Fruit fly (Drosophila melanogaster) whole organism, pupa: ENCODE measurements around the gene Cals.

Source experiments
- CG10348 ChIP-seq: fragments of 200-800 bp; sonication (Bioruptor generic); IDR thresholded peaks from 2 replicates; pipeline ENCODE4 v1.3.6; 2022; ENCODE audit warnings: missing biosample characterization, missing genetic modification characterization
- CG12605 ChIP-seq: fragments of 200-800 bp; sonication (Bioruptor generic); IDR thresholded peaks from 2 replicates; pipeline ENCODE4 v1.3.6; 2022; ENCODE audit warnings: missing biosample characterization, missing genetic modification characterization
- CG13204 ChIP-seq: fragments of 200-800 bp; sonication (Bioruptor generic); optimal IDR thresholded peaks from 2 replicates; lab custom pipeline; 2018; ENCODE audit warnings: missing biosample characterization, mild to moderate bottlenecking, missing genetic modification characterization, moderate library complexity
- CG14655 ChIP-seq: fragments of 200-800 bp; sonication (Bioruptor generic); optimal IDR thresholded peaks from 3 replicates; lab custom pipeline; 2017; ENCODE audit warnings: mild to moderate bottlenecking, missing biosample characterization, missing genetic modification reagents, missing genetic modification characterization
- CG15710 ChIP-seq: fragments of 200-800 bp; sonication (Bioruptor generic); optimal IDR thresholded peaks from 2 replicates; lab custom pipeline; 2018; ENCODE audit warnings: missing biosample characterization, mild to moderate bottlenecking, missing genetic modification characterization, moderate library complexity
- CG17806 ChIP-seq: fragments of 200-800 bp; sonication (Bioruptor generic); optimal IDR thresholded peaks from 2 replicates; lab custom pipeline; 2018; ENCODE audit warnings: missing biosample characterization, mild to moderate bottlenecking, missing genetic modification characterization, moderate library complexity
- CG32121 ChIP-seq: fragments of 200-800 bp; sonication (Bioruptor generic); IDR thresholded peaks from 2 replicates; pipeline ENCODE4 v1.3.6; 2022; ENCODE audit warnings: missing biosample characterization, missing genetic modification characterization
- CG34367 ChIP-seq: fragments of 200-800 bp; sonication (Bioruptor generic); optimal IDR thresholded peaks from 2 replicates; lab custom pipeline; 2018; ENCODE audit warnings: missing biosample characterization, mild to moderate bottlenecking, missing genetic modification characterization
- CG4496 ChIP-seq: fragments of 200-800 bp; sonication (Bioruptor generic); IDR thresholded peaks from 3 replicates; pipeline ENCODE4 v1.3.6; 2022; ENCODE audit warnings: missing biosample characterization, missing genetic modification characterization
- CG8159 ChIP-seq: fragments of 200-800 bp; sonication (Bioruptor generic); optimal IDR thresholded peaks from 3 replicates; lab custom pipeline; 2018; ENCODE audit warnings: missing biosample characterization, mild to moderate bottlenecking, missing genetic modification characterization, moderate library complexity
- CG8301 ChIP-seq: fragments of 200-800 bp; sonication (Bioruptor generic); optimal IDR thresholded peaks from 2 replicates; lab custom pipeline; 2018; ENCODE audit warnings: missing biosample characterization, mild to moderate bottlenecking, missing genetic modification characterization
- CG9948 ChIP-seq: fragments of 200-800 bp; sonication (Bioruptor generic); optimal IDR thresholded peaks from 2 replicates; lab custom pipeline; 2018; ENCODE audit warnings: missing biosample characterization, mild to moderate bottlenecking, missing genetic modification characterization, moderate library complexity
- D1 ChIP-seq: fragments of 200-800 bp; sonication (Bioruptor generic); optimal IDR thresholded peaks from 2 replicates; lab custom pipeline; 2018; ENCODE audit warnings: missing biosample characterization, mild to moderate bottlenecking, missing genetic modification characterization, moderate library complexity
- EcR ChIP-seq: fragments of 200-800 bp; sonication (Bioruptor generic); optimal IDR thresholded peaks from 3 replicates; lab custom pipeline; 2019; ENCODE audit warnings: missing biosample characterization, missing genetic modification characterization, mild to moderate bottlenecking, moderate library complexity, missing genetic modification reagents
- Ets98B ChIP-seq: fragments of 200-800 bp; sonication (Bioruptor generic); IDR thresholded peaks from 2 replicates; pipeline ENCODE4 v1.3.6; 2022; ENCODE audit warnings: missing biosample characterization, missing genetic modification characterization
- Pif1A ChIP-seq: fragments of 200-800 bp; sonication (Bioruptor generic); optimal IDR thresholded peaks from 3 replicates; lab custom pipeline; 2016; ENCODE audit warnings: missing biosample characterization, missing genetic modification characterization
- Pif1B ChIP-seq: fragments of 200-800 bp; sonication (Bioruptor generic); optimal IDR thresholded peaks from 3 replicates; lab custom pipeline; 2016; ENCODE audit warnings: missing biosample characterization, missing genetic modification characterization
- Snoo ChIP-seq: fragments of 200-800 bp; sonication (Bioruptor generic); optimal IDR thresholded peaks from 3 replicates; lab custom pipeline; 2017; ENCODE audit warnings: missing biosample characterization, mild to moderate bottlenecking, missing genetic modification characterization, inconsistent platforms
- fd96Ca ChIP-seq: fragments of 200-800 bp; sonication (Bioruptor generic); IDR thresholded peaks from 3 replicates; pipeline ENCODE4 v1.3.6; 2022; ENCODE audit warnings: missing biosample characterization, missing genetic modification characterization
- gl ChIP-seq: fragments of 200-800 bp; sonication (Bioruptor generic); optimal IDR thresholded peaks from 2 replicates; lab custom pipeline; 2018; ENCODE audit warnings: missing biosample characterization, mild to moderate bottlenecking, missing genetic modification characterization
- rn ChIP-seq: fragments of 200-800 bp; sonication (Bioruptor generic); IDR thresholded peaks from 2 replicates; pipeline ENCODE4 v1.3.6; 2022; ENCODE audit warnings: missing biosample characterization, missing genetic modification characterization

Gene Cals

dm6 chr4:1088480-1088879 lies 34.7 kb downstream of the Cals start, which contains the start of gene sv:
Gene sv (plus strand): TSS chr4:1088798.
- TF ChIP-seq CG14655 (GFP tag; lab: Kevin White, UChicago) (no peak), CG10348 (no peak), CG12605 (GFP tag; lab: Robert Waterston, UW) (no peak), D1 (tag; lab: Kevin White, UChicago) (no peak), rn (GFP tag; lab: Robert Waterston, UW) (no peak), CG13204 (GFP tag; lab: Kevin White, UChicago) (no peak), EcR (GFP tag; lab: Kevin White, UChicago) (no peak), CG34367 (tag; lab: Kevin White, UChicago) (no peak), Ets98B (no peak), Pif1A (GFP tag; lab: Kevin White, UChicago) (no peak), CG15710 (tag; lab: Kevin White, UChicago) (no peak), CG8301 (tag; lab: Kevin White, UChicago) (no peak), CG17806 (no peak)

dm6 chr4:1084326-1085062 lies 38.7 kb downstream of the Cals start, which contains the start of gene Actbeta:
Gene Actbeta (minus strand): TSS chr4:1084796.
- TF ChIP-seq Pif1A (GFP tag; lab: Kevin White, UChicago) (no peak), CG12605 (GFP tag; lab: Robert Waterston, UW) (no peak), CG14655 (GFP tag; lab: Kevin White, UChicago) (no peak), Snoo (tag; lab: Kevin White, UChicago) (no peak), D1 (tag; lab: Kevin White, UChicago) (peak; percentile 61)

DNA sequence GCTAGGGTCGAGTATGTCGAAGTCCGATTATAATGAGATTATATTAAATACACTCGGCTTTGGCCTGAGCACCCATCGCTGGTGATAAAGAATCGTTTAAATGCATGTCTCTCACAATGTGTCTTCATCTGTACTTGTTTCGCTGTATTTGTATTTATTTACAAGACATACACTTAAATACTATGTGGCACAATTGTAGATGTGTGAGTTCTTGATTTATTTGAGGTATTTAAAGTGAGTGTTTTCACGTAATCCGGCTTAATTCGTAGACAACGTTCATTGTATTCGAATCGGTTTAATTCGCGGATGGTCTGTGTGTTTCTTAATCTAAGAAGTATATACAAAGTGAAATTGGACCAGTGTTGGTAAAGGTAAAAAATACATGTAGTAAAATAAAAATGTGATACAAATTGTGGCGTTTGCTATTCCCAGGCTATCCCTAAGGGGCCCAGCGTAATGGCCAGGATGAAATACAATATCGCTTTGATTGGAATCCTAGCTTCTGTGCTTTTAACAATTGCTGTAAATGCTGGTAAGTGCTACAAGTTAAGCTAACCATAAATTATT lies 58.4 kb downstream of the Cals start, which contains the start of gene Zyx:
Gene Zyx, minus strand, starts transcription at position 350 of the 567 bp plus-strand sequence.
- TF ChIP-seq CG12605 (GFP tag; lab: Robert Waterston, UW), result no peak
- TF ChIP-seq rn (GFP tag; lab: Robert Waterston, UW), result no peak
- TF ChIP-seq CG14655 (GFP tag; lab: Kevin White, UChicago), result no peak
- no peak for TF ChIP-seq CG8301 (tag; lab: Kevin White, UChicago)
- TF ChIP-seq D1 (tag; lab: Kevin White, UChicago), result no peak
- no peak for TF ChIP-seq gl (tag; lab: Kevin White, UChicago)
- no peak for TF ChIP-seq EcR (GFP tag; lab: Kevin White, UChicago)
- TF ChIP-seq Pif1B (GFP tag; lab: Kevin White, UChicago), result no peak
- no peak for TF ChIP-seq CG10348
- no peak for TF ChIP-seq fd96Ca (GFP tag; lab: Robert Waterston, UW)
- no peak for TF ChIP-seq Pif1A (GFP tag; lab: Kevin White, UChicago)
- TF ChIP-seq CG17806, result no peak
- TF ChIP-seq CG9948, result no peak
- TF ChIP-seq CG15710 (tag; lab: Kevin White, UChicago), result no peak
- TF ChIP-seq CG13204 (GFP tag; lab: Kevin White, UChicago), result no peak
- TF ChIP-seq Ets98B, result no peak
- no peak for TF ChIP-seq Snoo (tag; lab: Kevin White, UChicago)
- no peak for TF ChIP-seq CG34367 (tag; lab: Kevin White, UChicago)

DNA sequence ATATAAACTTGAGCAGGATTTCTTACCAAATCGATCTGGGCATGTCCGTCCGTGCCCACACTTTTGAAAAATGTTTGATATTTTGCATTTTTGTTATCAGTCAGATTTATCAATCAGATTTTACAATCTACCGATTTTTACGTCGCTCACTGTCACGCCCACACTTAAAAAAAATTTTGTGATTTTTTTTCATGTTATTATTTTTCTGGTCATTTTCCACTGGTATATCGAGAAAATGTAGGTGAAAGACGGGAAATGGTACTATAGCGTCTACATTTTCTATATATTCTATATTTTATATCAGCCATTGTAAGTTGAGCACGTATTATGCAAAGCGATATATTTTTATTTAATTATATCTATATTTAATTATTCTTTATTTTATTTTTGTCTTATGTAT lies 58.9 kb downstream of the Cals start:
- TF ChIP-seq D1 (tag; lab: Kevin White, UChicago) (no peak), gl (tag; lab: Kevin White, UChicago) (no peak), CG8159 (tag; lab: Kevin White, UChicago) (no peak), CG12605 (GFP tag; lab: Robert Waterston, UW) (no peak), fd96Ca (GFP tag; lab: Robert Waterston, UW) (no peak), CG13204 (GFP tag; lab: Kevin White, UChicago) (no peak), Ets98B (no peak), CG14655 (GFP tag; lab: Kevin White, UChicago) (no peak), CG15710 (tag; lab: Kevin White, UChicago) (no peak), Pif1A (GFP tag; lab: Kevin White, UChicago) (no peak), CG32121 (GFP tag; lab: Robert Waterston, UW) (no peak), EcR (GFP tag; lab: Kevin White, UChicago) (no peak), rn (GFP tag; lab: Robert Waterston, UW) (no peak), Pif1B (GFP tag; lab: Kevin White, UChicago) (no peak), CG17806 (no peak), CG34367 (tag; lab: Kevin White, UChicago) (no peak), CG4496 (GFP tag; lab: Robert Waterston, UW) (no peak), CG8301 (tag; lab: Kevin White, UChicago) (no peak), CG9948 (no peak)
- TF ChIP-seq, all 21 proteins: peak for 0

DNA sequence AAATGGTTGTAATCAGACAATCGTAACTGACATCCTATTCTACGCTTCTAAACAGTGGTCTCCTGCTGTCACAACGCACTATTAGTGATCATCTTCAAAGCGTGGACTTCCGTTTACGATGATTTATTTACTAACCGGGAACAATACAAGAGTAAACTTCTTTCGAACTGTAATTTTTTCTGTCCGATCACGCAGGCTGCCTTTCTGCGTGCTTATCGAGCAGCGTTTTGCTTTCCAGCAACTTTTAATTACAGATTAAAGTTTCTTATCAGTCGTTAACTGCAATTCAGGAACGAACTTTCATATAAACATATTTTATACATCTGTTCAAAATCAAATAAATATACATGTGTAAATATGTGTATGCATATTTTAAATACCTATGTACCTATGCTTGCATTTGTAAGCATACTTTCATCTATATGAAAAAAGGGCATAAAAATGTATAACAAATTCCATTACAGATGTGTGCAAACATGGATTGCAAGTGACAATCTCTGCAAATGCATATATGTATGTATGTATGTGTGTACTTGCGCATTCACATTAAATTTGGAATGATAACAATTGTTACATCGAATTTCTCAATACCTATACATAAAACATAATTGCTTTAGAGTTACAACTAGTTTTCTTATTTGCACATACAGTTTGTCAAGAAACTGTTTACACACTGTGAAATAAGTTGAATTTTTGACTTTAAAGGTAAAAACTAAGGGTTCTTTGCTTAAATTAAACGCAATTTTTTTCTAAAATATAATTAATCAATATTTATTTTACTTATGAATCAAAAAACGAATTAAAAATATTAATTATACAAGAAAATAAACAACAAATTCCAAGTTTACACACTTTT lies 60.0 kb downstream of the Cals start:
- TF ChIP-seq EcR (GFP tag; lab: Kevin White, UChicago) (no peak), CG34367 (tag; lab: Kevin White, UChicago) (no peak), CG12605 (GFP tag; lab: Robert Waterston, UW) (no peak), CG32121 (GFP tag; lab: Robert Waterston, UW) (no peak), CG15710 (tag; lab: Kevin White, UChicago) (no peak), CG17806 (no peak), CG8159 (tag; lab: Kevin White, UChicago) (no peak), D1 (tag; lab: Kevin White, UChicago) (no peak), fd96Ca (GFP tag; lab: Robert Waterston, UW) (no peak), CG4496 (GFP tag; lab: Robert Waterston, UW) (no peak), CG13204 (GFP tag; lab: Kevin White, UChicago) (no peak), CG10348 (no peak), Pif1B (GFP tag; lab: Kevin White, UChicago) (no peak)
